Worm (Caenorhabditis elegans) whole organism, L1 larva: ENCODE measurements around the gene fbxc-26.

ENCODE experiments used
- egl-27 ChIP-seq, 2 experiments: fragments of 150-350 bp in 1 of 2; sonication (generic microtip); optimal IDR thresholded peaks; 3 replicates each; lab custom pipeline; 2017 to 2018; ENCODE audit warnings: missing biosample characterization in 2 of 2, missing genetic modification characterization in 2 of 2, missing genetic modification reagents in 2 of 2
- elt-3 ChIP-seq, 6 experiments: fragments of 150-350 bp in 1 of 6; sonication (generic microtip); optimal IDR thresholded peaks; 2 replicates each; lab custom pipeline; 2017 to 2018; ENCODE audit warnings: missing biosample characterization in 6 of 6, missing genetic modification characterization in 6 of 6, inconsistent platforms in 1 of 6
- fos-1 ChIP-seq: fragments of 150-350 bp; optimal IDR thresholded peaks from 2 replicates; lab custom pipeline; 2014; ENCODE audit warnings: missing biosample characterization, missing genetic modification characterization
- isw-1 ChIP-seq: fragments of 200-800 bp; sonication (Bioruptor generic); IDR thresholded peaks from 2 replicates; pipeline ENCODE4 v1.3.6; 2022; ENCODE audit warnings: missing genetic modification characterization, missing compliant biosample characterization
- lin-13 ChIP-seq: fragments of 150-350 bp; optimal IDR thresholded peaks from 2 replicates; lab custom pipeline; 2014; ENCODE audit warnings: missing biosample characterization, missing genetic modification reagents, missing genetic modification characterization
- lin-35 ChIP-seq, 2 experiments: fragments of 150-350 bp; optimal IDR thresholded peaks; 2 replicates each; lab custom pipeline; 2014; ENCODE audit warnings: missing biosample characterization in 2 of 2, missing genetic modification characterization in 2 of 2, missing genetic modification reagents in 2 of 2
- mef-2 ChIP-seq: fragments of 150-350 bp; optimal IDR thresholded peaks from 2 replicates; lab custom pipeline; 2014; ENCODE audit warnings: missing biosample characterization, missing genetic modification characterization
- mep-1 ChIP-seq: fragments of 150-350 bp; optimal IDR thresholded peaks from 2 replicates; lab custom pipeline; 2014; ENCODE audit warnings: missing biosample characterization, missing genetic modification characterization
- nhr-76 ChIP-seq: sonication (generic microtip); optimal IDR thresholded peaks from 2 replicates; lab custom pipeline; 2017; ENCODE audit warnings: missing biosample characterization, missing genetic modification characterization
- snpc-4 ChIP-seq: fragments of 150-350 bp; optimal IDR thresholded peaks from 2 replicates; lab custom pipeline; 2014; ENCODE audit warnings: missing biosample characterization, missing genetic modification characterization
- snu-23 ChIP-seq: sonication (generic microtip); optimal IDR thresholded peaks from 2 replicates; lab custom pipeline; 2016; ENCODE audit warnings: missing genetic modification characterization, missing compliant biosample characterization
- tlp-1 ChIP-seq: fragments of 150-350 bp; optimal IDR thresholded peaks from 2 replicates; lab custom pipeline; 2014; ENCODE audit warnings: missing biosample characterization, missing genetic modification characterization
- unc-62 ChIP-seq: fragments of 150-350 bp; optimal IDR thresholded peaks from 2 replicates; lab custom pipeline; 2014; ENCODE audit warnings: missing biosample characterization, missing genetic modification reagents, missing genetic modification characterization
- ztf-11 ChIP-seq, 2 experiments: sonication (generic microtip); optimal IDR thresholded peaks; 2 replicates each; lab custom pipeline; 2016 to 2017; ENCODE audit warnings: missing genetic modification characterization in 2 of 2, missing biosample characterization in 1 of 2, missing compliant biosample characterization in 1 of 2

DNA sequence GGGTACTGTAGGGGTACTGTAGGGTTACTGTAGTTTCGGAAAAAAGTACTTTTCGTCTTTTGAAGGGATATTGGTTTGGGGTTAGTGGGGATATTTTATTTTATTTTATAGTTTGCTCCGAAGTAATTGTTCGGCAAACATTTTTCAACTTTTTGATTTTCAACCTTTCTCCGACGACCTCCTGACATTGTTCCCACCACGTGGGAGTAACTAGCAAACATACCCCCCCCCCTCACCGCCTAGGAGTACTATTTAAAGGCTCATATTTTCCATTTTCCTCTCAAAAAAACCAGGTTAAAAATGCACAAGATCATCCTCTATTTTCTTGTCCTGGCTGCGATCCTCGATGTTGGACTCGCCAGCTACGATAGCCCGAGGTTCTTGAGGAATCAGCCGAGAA lies 28.4 kb downstream of the fbxc-26 start, which contains the start of gene srlf-29:
- TF ChIP-seq lin-13 (GFP tag; lab: Kevin White, UChicago) = no peak
- TF ChIP-seq tlp-1 (tag; lab: Kevin White, UChicago) = no peak
- no peak for TF ChIP-seq fos-1 (tag; lab: Kevin White, UChicago)
- no peak for TF ChIP-seq elt-3 (tag; optimal IDR thresholded peaks at IDR 0.05; lab: Kevin White, UChicago)
- no peak for TF ChIP-seq ztf-11 (tag; optimal IDR thresholded peaks at IDR 0.05; lab: Kevin White, UChicago)
- TF ChIP-seq mef-2 (tag; lab: Kevin White, UChicago) = no peak
- TF ChIP-seq isw-1 (GFP tag; lab: Robert Waterston, UW) = no peak
- no peak for TF ChIP-seq snu-23 (GFP tag; lab: Kevin White, UChicago)
- no peak for TF ChIP-seq mep-1 (tag; lab: Kevin White, UChicago)
- TF ChIP-seq nhr-76 (tag; lab: Kevin White, UChicago) = no peak
- no peak for TF ChIP-seq unc-62 (GFP tag; lab: Kevin White, UChicago)
- TF ChIP-seq lin-35 (GFP tag; optimal IDR thresholded peaks at IDR 0.05; lab: Kevin White, UChicago) = no peak
- TF ChIP-seq egl-27 (tag; optimal IDR thresholded peaks at IDR 0.05; lab: Kevin White, UChicago) = no peak
- no peak for TF ChIP-seq snpc-4 (tag; lab: Kevin White, UChicago)
